Worm (Caenorhabditis elegans) whole organism, young adult: ENCODE measurements around the gene C34C12.6.
A peak's percentile ranks its signal among the peaks of the same experiment; 100 is the strongest.

Experiments
- B0336.3 ChIP-seq: fragments of 200-800 bp; sonication (Bioruptor generic); IDR thresholded peaks from 2 replicates; pipeline ENCODE4 v1.3.6; 2022; ENCODE audit warnings: missing genetic modification characterization, missing compliant biosample characterization
- F49E8.2 ChIP-seq: sonication (generic microtip); optimal IDR thresholded peaks from 3 replicates; lab custom pipeline; 2017; ENCODE audit warnings: missing genetic modification characterization, mild to moderate bottlenecking, missing compliant biosample characterization, antibody characterized with exemption, moderate library complexity; ENCODE audit not compliant: insufficient read depth
- aptf-2 ChIP-seq: fragments of 200-800 bp; sonication (Bioruptor generic); conservative IDR thresholded peaks from 2 replicates; pipeline ENCODE4 v1.3.6; 2022; ENCODE audit warnings: missing genetic modification reagents, missing genetic modification characterization, missing compliant biosample characterization
- athp-1 ChIP-seq: sonication (generic microtip); optimal IDR thresholded peaks from 2 replicates; lab custom pipeline; 2017; ENCODE audit warnings: mild to moderate bottlenecking, missing genetic modification characterization, missing compliant biosample characterization
- chd-7 ChIP-seq: sonication (generic microtip); optimal IDR thresholded peaks from 2 replicates; lab custom pipeline; 2016; ENCODE audit warnings: mild to moderate bottlenecking, missing genetic modification characterization, moderate library complexity, missing compliant biosample characterization
- ekl-4 ChIP-seq: fragments of 200-800 bp; sonication (Bioruptor generic); IDR thresholded peaks from 2 replicates; pipeline ENCODE4 v1.3.6; 2022; ENCODE audit warnings: missing genetic modification reagents, missing genetic modification characterization, missing compliant biosample characterization
- mcd-1 ChIP-seq: fragments of 200-800 bp; sonication (Bioruptor generic); IDR thresholded peaks from 2 replicates; pipeline ENCODE4 v1.3.6; 2022; ENCODE audit warnings: missing genetic modification reagents, missing genetic modification characterization, missing compliant biosample characterization
- mel-28 ChIP-seq: sonication (generic microtip); optimal IDR thresholded peaks from 2 replicates; lab custom pipeline; 2016; ENCODE audit warnings: borderline replicate concordance, mild to moderate bottlenecking, missing genetic modification characterization, missing compliant biosample characterization
- nfya-1 ChIP-seq: sonication (generic microtip); optimal IDR thresholded peaks from 2 replicates; lab custom pipeline; 2017; ENCODE audit warnings: antibody characterized with exemption, missing compliant biosample characterization, missing genetic modification characterization, borderline replicate concordance; ENCODE audit not compliant: insufficient read depth
- pha-4 ChIP-seq: fragments of 150-350 bp; sonication (generic microtip); optimal IDR thresholded peaks from 2 replicates; lab custom pipeline; 2014; ENCODE audit warnings: missing biosample characterization, missing genetic modification reagents, missing genetic modification characterization

- TF ChIP-seq aptf-2 (GFP tag; lab: Robert Waterston, UW) (no peak), athp-1 (tag; lab: Kevin White, UChicago) (no peak), mel-28 (no peak), nfya-1 (tag; lab: Kevin White, UChicago) (no peak), pha-4 (tag; lab: Kevin White, UChicago) (no peak), B0336.3 (no peak), F49E8.2 (tag; lab: Kevin White, UChicago) (no peak), ekl-4 (GFP tag; lab: Robert Waterston, UW) (no peak), chd-7 (peak; percentile 22), mcd-1 (GFP tag; lab: Robert Waterston, UW) (no peak)
Measured at ce11 chrIII:3520417-3520816, 38.0 kb downstream of the C34C12.6 start.
